Fruit fly (Drosophila melanogaster): ENCODE measurements around the gene CG11786.

The CG11786 gene

DNA sequence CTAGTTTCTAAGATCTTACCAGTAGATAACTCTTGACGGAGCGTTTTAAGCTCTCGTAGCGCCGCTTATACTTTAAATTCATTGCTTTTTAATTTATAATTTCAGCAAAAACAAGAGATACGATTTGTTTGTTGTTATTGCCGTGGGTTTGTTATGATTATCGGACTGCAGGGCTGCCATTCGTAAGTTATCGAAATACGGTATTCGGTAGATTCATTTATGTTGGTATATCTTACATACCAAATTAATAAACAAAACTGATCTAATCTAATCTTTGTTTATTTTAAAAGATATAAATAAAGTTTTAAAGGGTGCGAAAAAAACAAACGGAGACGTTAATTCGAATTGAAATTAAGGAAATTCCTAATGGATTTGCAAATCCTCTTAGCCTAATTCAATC is 9.9 kb downstream of the CG11786 start, which contains the start of the genes CG31111 and stac:
CG31111 (minus strand) TSS at position 162 of the 400 bp plus-strand sequence.
stac (plus strand) TSS at position 271 of the 400 bp plus-strand sequence.
- TF ChIP-seq sage (GFP tag; optimal IDR thresholded peaks at IDR 0.05) (peak; percentile 52), HLH106 (tag; optimal IDR thresholded peaks at IDR 0.05) (no peak), Rel (GFP tag; optimal IDR thresholded peaks at IDR 0.05) (no peak), Rel (tag; optimal IDR thresholded peaks at IDR 0.05) (peak; percentile 22)

dm6 chr3R:25056488-25057157 is 10.5 kb downstream of the CG11786 start:
- TF ChIP-seq Rel (GFP tag; optimal IDR thresholded peaks at IDR 0.05) (no peak), Rel (tag; optimal IDR thresholded peaks at IDR 0.05) (peak; percentile 72), br (GFP tag; optimal IDR thresholded peaks at IDR 0.05) (no peak)

- TF ChIP-seq lola (GFP tag; optimal IDR thresholded peaks at IDR 0.05): no peak
- TF ChIP-seq Hr78 (GFP tag; optimal IDR thresholded peaks at IDR 0.05): no peak
- TF ChIP-seq foxo (GFP tag; optimal IDR thresholded peaks at IDR 0.05): no peak
- no peak for TF ChIP-seq OdsH (GFP tag; optimal IDR thresholded peaks at IDR 0.05)
- TF ChIP-seq dsf (GFP tag; optimal IDR thresholded peaks at IDR 0.05; ENCODE audit: borderline replicate concordance): no peak
- TF ChIP-seq Mio (GFP tag; optimal IDR thresholded peaks at IDR 0.05): no peak
- no peak for TF ChIP-seq pan (optimal IDR thresholded peaks at IDR 0.05)
- TF ChIP-seq psq (GFP tag; optimal IDR thresholded peaks at IDR 0.05): no peak
- TF ChIP-seq Rel (GFP tag; optimal IDR thresholded peaks at IDR 0.05): no peak
- TF ChIP-seq Rel (tag; optimal IDR thresholded peaks at IDR 0.05): no peak
- TF ChIP-seq GATAd (GFP tag; optimal IDR thresholded peaks at IDR 0.05): no peak
- TF ChIP-seq Abd-B (GFP tag; optimal IDR thresholded peaks at IDR 0.05): no peak
- no peak for TF ChIP-seq N (GFP tag; optimal IDR thresholded peaks at IDR 0.05)
- TF ChIP-seq Dfd (GFP tag; optimal IDR thresholded peaks at IDR 0.05): no peak
- TF ChIP-seq sage (GFP tag; optimal IDR thresholded peaks at IDR 0.05): no peak
- no peak for TF ChIP-seq Vsx2 (GFP tag; optimal IDR thresholded peaks at IDR 0.05; ENCODE audit: partially characterized antibody)
- no peak for TF ChIP-seq usp (GFP tag; optimal IDR thresholded peaks at IDR 0.05)
- no peak for TF ChIP-seq h (GFP tag; optimal IDR thresholded peaks at IDR 0.05)
- TF ChIP-seq CG9705 (GFP tag; optimal IDR thresholded peaks at IDR 0.05): no peak
Measured at dm6 chr3R:25060462-25060861, 14.3 kb downstream of the CG11786 start.

- no peak for TF ChIP-seq dsf (GFP tag; optimal IDR thresholded peaks at IDR 0.05; ENCODE audit: borderline replicate concordance)
- no peak for TF ChIP-seq Dif (GFP tag; optimal IDR thresholded peaks at IDR 0.05; ENCODE audit: partially characterized antibody)
- no peak for TF ChIP-seq sage (GFP tag; optimal IDR thresholded peaks at IDR 0.05)
- TF ChIP-seq Vsx2 (GFP tag; optimal IDR thresholded peaks at IDR 0.05; ENCODE audit: partially characterized antibody): no peak
- TF ChIP-seq dmrt93B (GFP tag; optimal IDR thresholded peaks at IDR 0.05): no peak
- TF ChIP-seq Rel (GFP tag; optimal IDR thresholded peaks at IDR 0.05): no peak
- TF ChIP-seq Rel (tag; optimal IDR thresholded peaks at IDR 0.05): peak; percentile 95
Measured at dm6 chr3R:25064907-25065841, 19.1 kb downstream of the CG11786 start, which contains the start of the genes veli and PQBP1. TSS of gene veli (minus strand) at chr3R:25065591. TSS of gene PQBP1 (plus strand) at chr3R:25065791.

DNA sequence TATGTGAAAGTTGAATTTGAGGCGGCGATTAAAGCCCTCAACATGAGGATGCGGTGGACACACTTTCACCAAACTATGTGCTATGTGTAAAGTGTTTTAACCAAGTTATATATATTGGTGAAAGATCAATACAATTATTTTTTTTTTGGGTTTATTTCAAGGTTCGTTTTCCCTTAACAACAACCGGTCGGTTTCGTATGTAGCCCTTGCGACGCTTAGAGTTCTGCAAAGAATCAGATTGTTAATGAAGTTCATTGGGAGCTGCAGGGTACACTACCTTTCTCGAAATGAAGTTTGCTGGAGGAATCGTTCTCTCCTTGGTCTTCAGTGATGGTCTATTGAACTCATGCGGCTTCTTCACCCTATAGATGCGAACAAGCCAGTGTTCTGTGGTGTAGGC is 20.7 kb downstream of the CG11786 start:
- TF ChIP-seq Hnf4 (GFP tag; optimal IDR thresholded peaks at IDR 0.05): no peak
- no peak for TF ChIP-seq Hr83 (GFP tag; optimal IDR thresholded peaks at IDR 0.05; ENCODE audit: poor library complexity, severe bottlenecking)
- TF ChIP-seq rgr (GFP tag; optimal IDR thresholded peaks at IDR 0.05): no peak
- TF ChIP-seq Rel (GFP tag; optimal IDR thresholded peaks at IDR 0.05): no peak
- no peak for TF ChIP-seq Rel (tag; optimal IDR thresholded peaks at IDR 0.05)
- TF ChIP-seq brk (GFP tag; optimal IDR thresholded peaks at IDR 0.05): no peak
- no peak for TF ChIP-seq Jra (GFP tag; optimal IDR thresholded peaks at IDR 0.05)
- TF ChIP-seq pan (optimal IDR thresholded peaks at IDR 0.05): no peak
- no peak for TF ChIP-seq CrebA (GFP tag; optimal IDR thresholded peaks at IDR 0.05; ENCODE audit: borderline replicate concordance)
- no peak for TF ChIP-seq dl (GFP tag; optimal IDR thresholded peaks at IDR 0.05; ENCODE audit: insufficient read depth in 1 of 2, partially characterized antibody in 2 of 2)
- no peak for TF ChIP-seq dsf (GFP tag; optimal IDR thresholded peaks at IDR 0.05; ENCODE audit: borderline replicate concordance)
- no peak for TF ChIP-seq sage (GFP tag; optimal IDR thresholded peaks at IDR 0.05)
- TF ChIP-seq ey (GFP tag; optimal IDR thresholded peaks at IDR 0.05): no peak
- TF ChIP-seq fru (GFP tag; optimal IDR thresholded peaks at IDR 0.05): no peak
- TF ChIP-seq HLH106 (tag; optimal IDR thresholded peaks at IDR 0.05): no peak
- TF ChIP-seq OdsH (GFP tag; optimal IDR thresholded peaks at IDR 0.05): no peak
- TF ChIP-seq Vsx2 (GFP tag; optimal IDR thresholded peaks at IDR 0.05; ENCODE audit: partially characterized antibody): no peak
- no peak for TF ChIP-seq Dif (GFP tag; optimal IDR thresholded peaks at IDR 0.05; ENCODE audit: partially characterized antibody)
- TF ChIP-seq br (GFP tag; optimal IDR thresholded peaks at IDR 0.05): no peak
- no peak for TF ChIP-seq Abd-B (GFP tag; optimal IDR thresholded peaks at IDR 0.05)
